Fruit fly (Drosophila melanogaster): ENCODE data around the gene Dhfr.

Gene Dhfr

dm6 chr3R:16510128-16510527, 29.2 kb downstream of the Dhfr start (continued):
- peak; percentile 68 for TF ChIP-seq Blimp-1 (GFP tag; optimal IDR thresholded peaks at IDR 0.05)
- TF ChIP-seq schlank (tag; optimal IDR thresholded peaks at IDR 0.05): no peak
- peak; percentile 60 for TF ChIP-seq CG8924 (tag; optimal IDR thresholded peaks at IDR 0.05)
- TF ChIP-seq CG32767 (GFP tag; IDR thresholded peaks at IDR 0.05): no peak
- TF ChIP-seq Ptx1 (GFP tag; IDR thresholded peaks at IDR 0.05): peak; percentile 44; the same call in 1 of the 2 replicates
- TF ChIP-seq CG12071 (GFP tag; optimal IDR thresholded peaks at IDR 0.05): no peak
- TF ChIP-seq CG17328 (GFP tag; IDR thresholded peaks at IDR 0.05): peak; percentile 21; the same call in 1 of the 2 replicates
- peak; percentile 47; the same call in 2 of the 3 replicates for TF ChIP-seq CG17361 (GFP tag; IDR thresholded peaks at IDR 0.05)
- no peak for TF ChIP-seq D (optimal IDR thresholded peaks at IDR 0.05)
- peak; percentile 1 for TF ChIP-seq D (GFP tag; optimal IDR thresholded peaks at IDR 0.05)
- no peak for TF ChIP-seq nom (GFP tag; optimal IDR thresholded peaks at IDR 0.05)
- peak; percentile 56 for TF ChIP-seq lab (GFP tag; optimal IDR thresholded peaks at IDR 0.05)
- TF ChIP-seq ase (GFP tag; IDR thresholded peaks at IDR 0.05): no peak
- TF ChIP-seq CG4707 (GFP tag; optimal IDR thresholded peaks at IDR 0.05): no peak
- TF ChIP-seq HmgD (GFP tag; optimal IDR thresholded peaks at IDR 0.05): no peak
- no peak for TF ChIP-seq Ada2b (GFP tag; IDR thresholded peaks at IDR 0.05)
- TF ChIP-seq unpg (GFP tag; optimal IDR thresholded peaks at IDR 0.05): peak; percentile 63
- TF ChIP-seq knrl (GFP tag; IDR thresholded peaks at IDR 0.05; ENCODE audit: partially characterized antibody): no peak
- no peak for TF ChIP-seq CG3847 (GFP tag; IDR thresholded peaks at IDR 0.05)
- TF ChIP-seq Med (GFP tag): peak; percentile 54
- TF ChIP-seq bab2 (GFP tag; optimal IDR thresholded peaks at IDR 0.05): no peak
- no peak for TF ChIP-seq BEAF-32 (GFP tag; optimal IDR thresholded peaks at IDR 0.05)
- TF ChIP-seq CG6254 (GFP tag; optimal IDR thresholded peaks at IDR 0.05): no peak
- TF ChIP-seq usp (GFP tag; optimal IDR thresholded peaks at IDR 0.05): no peak
- TF ChIP-seq Sry-δ (GFP tag; optimal IDR thresholded peaks at IDR 0.05): no peak
- no peak for TF ChIP-seq E2f2 (GFP tag; IDR thresholded peaks at IDR 0.05)
- peak; percentile 55 for TF ChIP-seq CG17359 (tag; optimal IDR thresholded peaks at IDR 0.05)
- no peak for TF ChIP-seq Myb (GFP tag; optimal IDR thresholded peaks at IDR 0.05)
- TF ChIP-seq cad (GFP tag; optimal IDR thresholded peaks at IDR 0.05): no peak
- no peak for TF ChIP-seq Awh (GFP tag; IDR thresholded peaks at IDR 0.05)
- peak; percentile 29; the same call in 1 of the 3 replicates for TF ChIP-seq CG11695 (GFP tag; IDR thresholded peaks at IDR 0.05)
- no peak for TF ChIP-seq mld (GFP tag; IDR thresholded peaks at IDR 0.05; ENCODE audit: partially characterized antibody)
- TF ChIP-seq en (GFP tag; optimal IDR thresholded peaks at IDR 0.05): no peak
- TF ChIP-seq maf-S (GFP tag; optimal IDR thresholded peaks at IDR 0.05): no peak
- no peak for TF ChIP-seq Side (GFP tag; optimal IDR thresholded peaks at IDR 0.05)
- TF ChIP-seq CG6765 (GFP tag; optimal IDR thresholded peaks at IDR 0.05): no peak
- no peak for TF ChIP-seq cato (GFP tag; optimal IDR thresholded peaks at IDR 0.05; ENCODE audit: borderline replicate concordance)
- peak; percentile 45 for TF ChIP-seq CG14710 (tag; optimal IDR thresholded peaks at IDR 0.05)
- no peak for TF ChIP-seq CG30020 (tag; optimal IDR thresholded peaks at IDR 0.05)
- TF ChIP-seq sens (GFP tag): peak; percentile 82
- no peak for TF ChIP-seq crol (GFP tag; IDR thresholded peaks at IDR 0.05)
- TF ChIP-seq CG11456 (GFP tag; IDR thresholded peaks at IDR 0.05): no peak
- TF ChIP-seq CG34376 (GFP tag; optimal IDR thresholded peaks at IDR 0.05): no peak
- TF ChIP-seq CG8089 (GFP tag; optimal IDR thresholded peaks at IDR 0.05): no peak
- TF ChIP-seq Oaz (GFP tag; IDR thresholded peaks at IDR 0.05): no peak
- no peak for TF ChIP-seq Ravus (GFP tag; IDR thresholded peaks at IDR 0.05)
- TF ChIP-seq lov (optimal IDR thresholded peaks at IDR 0.05): no peak
- TF ChIP-seq lov (GFP tag; IDR thresholded peaks at IDR 0.05): no peak
- TF ChIP-seq so (GFP tag; IDR thresholded peaks at IDR 0.05): no peak
- TF ChIP-seq CG12155 (GFP tag; optimal IDR thresholded peaks at IDR 0.05): no peak
- no peak for TF ChIP-seq CG10543 (GFP tag; optimal IDR thresholded peaks at IDR 0.05)
- TF ChIP-seq CG9215 (GFP tag; IDR thresholded peaks at IDR 0.05): no peak
- no peak for TF ChIP-seq CG12769 (tag; optimal IDR thresholded peaks at IDR 0.05)
